Fruit fly (Drosophila melanogaster): ENCODE data around the gene brm.

brm gene

dm6 chr3L:15982783-15983432, at the start of gene brm, which contains the start of gene Arl1:
TSS of gene brm (minus strand) at chr3L:15982869.
TSS of gene Arl1 (plus strand) at chr3L:15983135.
- TF ChIP-seq psq (optimal IDR thresholded peaks at IDR 0.05): no peak
- no peak for TF ChIP-seq Myc (optimal IDR thresholded peaks at IDR 0.05)
- TF ChIP-seq insv (optimal IDR thresholded peaks at IDR 0.05): no peak
- no peak for TF ChIP-seq h (optimal IDR thresholded peaks at IDR 0.05)
- TF ChIP-seq Sin3A (optimal IDR thresholded peaks at IDR 0.05): no peak
- no peak for TF ChIP-seq ttk (optimal IDR thresholded peaks at IDR 0.05)

- TF ChIP-seq h (optimal IDR thresholded peaks at IDR 0.05) (no peak), Myc (optimal IDR thresholded peaks at IDR 0.05) (no peak), psq (optimal IDR thresholded peaks at IDR 0.05) (no peak), insv (optimal IDR thresholded peaks at IDR 0.05) (no peak), Sin3A (optimal IDR thresholded peaks at IDR 0.05) (no peak), ttk (optimal IDR thresholded peaks at IDR 0.05) (no peak)
Observed at dm6 chr3L:16028924-16029323, 46.3 kb upstream of the brm start.

dm6 chr3L:16027163-16027633, 44.5 kb upstream of the brm start:
- TF ChIP-seq h (optimal IDR thresholded peaks at IDR 0.05) (no peak), psq (optimal IDR thresholded peaks at IDR 0.05) (no peak), insv (optimal IDR thresholded peaks at IDR 0.05) (no peak), Myc (optimal IDR thresholded peaks at IDR 0.05) (no peak), Sin3A (optimal IDR thresholded peaks at IDR 0.05) (no peak), ttk (optimal IDR thresholded peaks at IDR 0.05) (no peak)

- TF ChIP-seq psq (optimal IDR thresholded peaks at IDR 0.05) (no peak), Myc (optimal IDR thresholded peaks at IDR 0.05) (no peak), h (optimal IDR thresholded peaks at IDR 0.05) (no peak), insv (optimal IDR thresholded peaks at IDR 0.05) (no peak), ttk (optimal IDR thresholded peaks at IDR 0.05) (no peak), Sin3A (optimal IDR thresholded peaks at IDR 0.05) (no peak)
Observed at dm6 chr3L:16026065-16026789, 43.6 kb upstream of the brm start.

dm6 chr3L:16025020-16025680, 42.5 kb upstream of the brm start:
- no peak for TF ChIP-seq ttk (optimal IDR thresholded peaks at IDR 0.05)
- TF ChIP-seq Myc (optimal IDR thresholded peaks at IDR 0.05): no peak
- TF ChIP-seq h (optimal IDR thresholded peaks at IDR 0.05): no peak
- TF ChIP-seq Sin3A (optimal IDR thresholded peaks at IDR 0.05): no peak
- no peak for TF ChIP-seq psq (optimal IDR thresholded peaks at IDR 0.05)
- no peak for TF ChIP-seq insv (optimal IDR thresholded peaks at IDR 0.05)

- TF ChIP-seq Sin3A (optimal IDR thresholded peaks at IDR 0.05): no peak
- TF ChIP-seq insv (optimal IDR thresholded peaks at IDR 0.05): no peak
- no peak for TF ChIP-seq psq (optimal IDR thresholded peaks at IDR 0.05)
- no peak for TF ChIP-seq h (optimal IDR thresholded peaks at IDR 0.05)
- no peak for TF ChIP-seq Myc (optimal IDR thresholded peaks at IDR 0.05)
- TF ChIP-seq ttk (optimal IDR thresholded peaks at IDR 0.05): no peak
Observed at dm6 chr3L:16024276-16025019, 41.8 kb upstream of the brm start.

dm6 chr3L:16023020-16023648, 40.5 kb upstream of the brm start, which contains the start of gene Notum:
TSS of gene Notum (plus strand) at chr3L:16023480.
- TF ChIP-seq insv (optimal IDR thresholded peaks at IDR 0.05): no peak
- TF ChIP-seq h (optimal IDR thresholded peaks at IDR 0.05): no peak
- TF ChIP-seq Myc (optimal IDR thresholded peaks at IDR 0.05): no peak
- no peak for TF ChIP-seq ttk (optimal IDR thresholded peaks at IDR 0.05)
- no peak for TF ChIP-seq Sin3A (optimal IDR thresholded peaks at IDR 0.05)
- TF ChIP-seq psq (optimal IDR thresholded peaks at IDR 0.05): no peak

- TF ChIP-seq insv (optimal IDR thresholded peaks at IDR 0.05) (no peak), psq (optimal IDR thresholded peaks at IDR 0.05) (no peak), Myc (optimal IDR thresholded peaks at IDR 0.05) (no peak), ttk (optimal IDR thresholded peaks at IDR 0.05) (no peak), Sin3A (optimal IDR thresholded peaks at IDR 0.05) (no peak), h (optimal IDR thresholded peaks at IDR 0.05) (no peak)
Observed at dm6 chr3L:16021064-16021683, 38.5 kb upstream of the brm start.

- TF ChIP-seq h (optimal IDR thresholded peaks at IDR 0.05) (no peak), Sin3A (optimal IDR thresholded peaks at IDR 0.05) (no peak), insv (optimal IDR thresholded peaks at IDR 0.05) (no peak), Myc (optimal IDR thresholded peaks at IDR 0.05) (no peak), psq (optimal IDR thresholded peaks at IDR 0.05) (no peak), ttk (optimal IDR thresholded peaks at IDR 0.05) (no peak)
Observed at dm6 chr3L:16019144-16020006, 36.7 kb upstream of the brm start.

dm6 chr3L:16018721-16019120, 36.1 kb upstream of the brm start:
- no peak for TF ChIP-seq Sin3A (optimal IDR thresholded peaks at IDR 0.05)
- TF ChIP-seq psq (optimal IDR thresholded peaks at IDR 0.05): no peak
- TF ChIP-seq insv (optimal IDR thresholded peaks at IDR 0.05): no peak
- no peak for TF ChIP-seq h (optimal IDR thresholded peaks at IDR 0.05)
- TF ChIP-seq ttk (optimal IDR thresholded peaks at IDR 0.05): no peak
- TF ChIP-seq Myc (optimal IDR thresholded peaks at IDR 0.05): no peak

Data from Kc167 (cell line).